Worm (Caenorhabditis elegans) whole organism, young adult: ENCODE data around the gene C09B9.4.

Experiments used
- B0336.3 ChIP-seq: fragments of 200-800 bp; sonication (Bioruptor generic); IDR thresholded peaks from 2 replicates; pipeline ENCODE4 v1.3.6; 2022; ENCODE audit warnings: missing genetic modification characterization, missing compliant biosample characterization
- F10E7.11 ChIP-seq: sonication (generic microtip); optimal IDR thresholded peaks from 2 replicates; lab custom pipeline; 2017; ENCODE audit warnings: mild to moderate bottlenecking, missing genetic modification characterization, moderate library complexity, missing compliant biosample characterization
- F33H1.4 ChIP-seq: fragments of 200-800 bp; sonication (Bioruptor generic); IDR thresholded peaks from 2 replicates; pipeline ENCODE4 v1.3.6; 2022; ENCODE audit warnings: missing genetic modification reagents, missing genetic modification characterization, missing compliant biosample characterization
- F37B4.10 ChIP-seq: fragments of 200-800 bp; sonication (Bioruptor generic); IDR thresholded peaks from 2 replicates; pipeline ENCODE4 v1.3.6; 2022; ENCODE audit warnings: missing genetic modification characterization, missing compliant biosample characterization
- F39B2.1 ChIP-seq: fragments of 200-800 bp; sonication (Bioruptor generic); IDR thresholded peaks from 2 replicates; pipeline ENCODE4 v1.3.6; 2022; ENCODE audit warnings: missing genetic modification reagents, missing genetic modification characterization, missing compliant biosample characterization
- F57C9.4 ChIP-seq: sonication (generic microtip); optimal IDR thresholded peaks from 2 replicates; lab custom pipeline; 2017; ENCODE audit warnings: mild to moderate bottlenecking, missing genetic modification characterization, missing compliant biosample characterization
- Y95B8A.8 ChIP-seq: fragments of 200-800 bp; sonication (Bioruptor generic); IDR thresholded peaks from 2 replicates; pipeline ENCODE4 v1.3.6; 2022; ENCODE audit warnings: missing genetic modification reagents, missing genetic modification characterization, missing compliant biosample characterization
- ZK185.1 ChIP-seq: sonication (generic microtip); optimal IDR thresholded peaks from 2 replicates; lab custom pipeline; 2016; ENCODE audit warnings: mild to moderate bottlenecking, missing genetic modification characterization, missing compliant biosample characterization; ENCODE audit not compliant: poor library complexity, severe bottlenecking
- akir-1 ChIP-seq: fragments of 200-800 bp; sonication (Bioruptor generic); optimal IDR thresholded peaks from 2 replicates; lab custom pipeline; 2018; ENCODE audit warnings: mild to moderate bottlenecking, missing genetic modification characterization, moderate library complexity, missing compliant biosample characterization
- atf-7 ChIP-seq: sonication (generic microtip); optimal IDR thresholded peaks from 2 replicates; lab custom pipeline; 2017; ENCODE audit warnings: mild to moderate bottlenecking, missing genetic modification characterization, missing compliant biosample characterization
- ccch-3 ChIP-seq: fragments of 200-800 bp; sonication (Bioruptor generic); optimal IDR thresholded peaks from 2 replicates; lab custom pipeline; 2018; ENCODE audit warnings: mild to moderate bottlenecking, missing genetic modification characterization, missing compliant biosample characterization
- cebp-2 ChIP-seq: fragments of 200-800 bp; sonication (Bioruptor generic); IDR thresholded peaks from 2 replicates; pipeline ENCODE4 v1.3.6; 2022; ENCODE audit warnings: missing genetic modification characterization, missing compliant biosample characterization
- ceh-100 ChIP-seq: fragments of 200-800 bp; sonication (Bioruptor generic); IDR thresholded peaks from 2 replicates; pipeline ENCODE4 v1.3.6; 2022; ENCODE audit warnings: missing genetic modification reagents, missing genetic modification characterization, missing compliant biosample characterization
- ceh-91 ChIP-seq: fragments of 200-800 bp; sonication (Bioruptor generic); IDR thresholded peaks from 2 replicates; pipeline ENCODE4 v1.3.6; 2022; ENCODE audit warnings: missing genetic modification reagents, missing genetic modification characterization, missing compliant biosample characterization
- egrh-3 ChIP-seq: fragments of 200-800 bp; sonication (Bioruptor generic); IDR thresholded peaks from 2 replicates; pipeline ENCODE4 v1.3.6; 2022; ENCODE audit warnings: missing genetic modification reagents, missing genetic modification characterization, missing compliant biosample characterization
- ets-4 ChIP-seq: fragments of 200-800 bp; sonication (Bioruptor generic); optimal IDR thresholded peaks from 2 replicates; lab custom pipeline; 2018; ENCODE audit warnings: mild to moderate bottlenecking, missing genetic modification characterization, missing compliant biosample characterization
- hmg-20 ChIP-seq: fragments of 200-800 bp; sonication (Bioruptor generic); IDR thresholded peaks from 2 replicates; pipeline ENCODE4 v1.3.6; 2022; ENCODE audit warnings: missing genetic modification reagents, missing genetic modification characterization, missing compliant biosample characterization
- hrde-1 ChIP-seq: sonication (generic microtip); optimal IDR thresholded peaks from 2 replicates; lab custom pipeline; 2016; ENCODE audit warnings: missing genetic modification characterization, mild to moderate bottlenecking, missing compliant biosample characterization, moderate library complexity, missing genotype, missing genetic modification reagents, borderline replicate concordance
- lin-40 ChIP-seq: sonication (generic microtip); optimal IDR thresholded peaks from 2 replicates; lab custom pipeline; 2016; ENCODE audit warnings: missing genetic modification characterization, mild to moderate bottlenecking, missing compliant biosample characterization, missing genotype, missing genetic modification reagents
- lin-54 ChIP-seq: fragments of 200-800 bp; sonication (Bioruptor generic); optimal IDR thresholded peaks from 2 replicates; lab custom pipeline; 2018; ENCODE audit warnings: mild to moderate bottlenecking, missing genetic modification characterization, missing compliant biosample characterization
- madf-3 ChIP-seq: fragments of 200-800 bp; sonication (Bioruptor generic); IDR thresholded peaks from 2 replicates; pipeline ENCODE4 v1.3.6; 2022; ENCODE audit warnings: missing genetic modification reagents, missing genetic modification characterization, missing compliant biosample characterization
- madf-6 ChIP-seq: fragments of 200-800 bp; sonication (Bioruptor generic); IDR thresholded peaks from 2 replicates; pipeline ENCODE4 v1.3.6; 2022; ENCODE audit warnings: missing genetic modification reagents, missing genetic modification characterization, missing compliant biosample characterization
- nfyb-1 ChIP-seq: fragments of 200-800 bp; sonication (Bioruptor generic); IDR thresholded peaks from 2 replicates; pipeline ENCODE4 v1.3.6; 2022; ENCODE audit warnings: missing genetic modification reagents, missing genetic modification characterization, missing compliant biosample characterization
- pbrm-1 ChIP-seq: fragments of 200-800 bp; sonication (Bioruptor generic); IDR thresholded peaks from 2 replicates; pipeline ENCODE4 v1.3.6; 2022; ENCODE audit warnings: missing genetic modification reagents, missing genetic modification characterization, missing compliant biosample characterization
- rcor-1 ChIP-seq: fragments of 200-800 bp; sonication (Bioruptor generic); IDR thresholded peaks from 2 replicates; pipeline ENCODE4 v1.3.6; 2022; ENCODE audit warnings: missing genetic modification reagents, missing genetic modification characterization, missing compliant biosample characterization
- snpc-1.1 ChIP-seq: sonication (generic microtip); optimal IDR thresholded peaks from 2 replicates; lab custom pipeline; 2017; ENCODE audit warnings: missing genetic modification characterization, mild to moderate bottlenecking, missing compliant biosample characterization, antibody characterized with exemption, moderate library complexity, missing genotype, missing genetic modification reagents; ENCODE audit not compliant: insufficient read depth
- snpc-1.3 ChIP-seq: sonication (generic microtip); optimal IDR thresholded peaks from 2 replicates; lab custom pipeline; 2017; ENCODE audit warnings: missing genetic modification characterization, mild to moderate bottlenecking, missing compliant biosample characterization, antibody characterized with exemption, moderate library complexity, missing genotype, missing genetic modification reagents; ENCODE audit not compliant: insufficient read depth
- snpc-3.4 ChIP-seq: sonication (generic microtip); optimal IDR thresholded peaks from 2 replicates; lab custom pipeline; 2017; ENCODE audit warnings: missing genetic modification characterization, mild to moderate bottlenecking, missing compliant biosample characterization, antibody characterized with exemption, moderate library complexity, missing genotype, missing genetic modification reagents
- somi-1 ChIP-seq: fragments of 200-800 bp; sonication (Bioruptor generic); optimal IDR thresholded peaks from 2 replicates; lab custom pipeline; 2018; ENCODE audit warnings: mild to moderate bottlenecking, missing genetic modification characterization, missing compliant biosample characterization
- tlf-1 ChIP-seq: fragments of 200-800 bp; sonication (Bioruptor generic); optimal IDR thresholded peaks from 2 replicates; lab custom pipeline; 2018; ENCODE audit warnings: mild to moderate bottlenecking, missing genetic modification characterization, missing compliant biosample characterization
- zim-3 ChIP-seq: sonication (generic microtip); optimal IDR thresholded peaks from 2 replicates; lab custom pipeline; 2017; ENCODE audit warnings: mild to moderate bottlenecking, missing genetic modification characterization, moderate library complexity, missing compliant biosample characterization
- ztf-18 ChIP-seq: sonication (generic microtip); optimal IDR thresholded peaks from 2 replicates; lab custom pipeline; 2016; ENCODE audit warnings: missing genotype, mild to moderate bottlenecking, missing genetic modification characterization, missing compliant biosample characterization
- ztf-28 ChIP-seq: fragments of 200-800 bp; sonication (Bioruptor generic); IDR thresholded peaks from 2 replicates; pipeline ENCODE4 v1.3.6; 2022; ENCODE audit warnings: missing genetic modification reagents, missing genetic modification characterization, missing compliant biosample characterization
- ztf-3 ChIP-seq: fragments of 200-800 bp; sonication (Bioruptor generic); optimal IDR thresholded peaks from 2 replicates; lab custom pipeline; 2018; ENCODE audit warnings: mild to moderate bottlenecking, missing genetic modification characterization, missing compliant biosample characterization

C09B9.4 gene

DNA sequence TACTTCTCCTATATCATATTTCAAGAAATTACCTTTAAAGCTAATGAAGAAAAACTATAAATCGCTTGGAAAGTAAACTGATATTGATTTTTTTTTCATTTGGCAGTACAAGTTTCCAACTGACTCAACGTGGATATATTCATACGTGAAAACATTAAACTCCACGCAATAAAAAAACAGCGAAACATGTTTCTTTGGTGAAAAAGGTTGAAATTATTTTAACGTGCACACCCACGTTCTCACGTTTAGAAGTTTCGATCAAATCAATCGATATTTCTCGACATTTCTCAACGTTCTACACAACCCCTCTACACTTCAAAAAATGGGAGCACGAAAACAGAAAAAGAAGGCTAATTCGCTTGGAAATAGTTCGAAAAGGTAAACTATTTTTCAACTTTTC lies 4.2 kb downstream of the C09B9.4 start, which contains the start of the genes best-6 and C09B9.2 (continued):
- TF ChIP-seq ceh-91 (GFP tag; lab: Robert Waterston, UW): no peak

DNA sequence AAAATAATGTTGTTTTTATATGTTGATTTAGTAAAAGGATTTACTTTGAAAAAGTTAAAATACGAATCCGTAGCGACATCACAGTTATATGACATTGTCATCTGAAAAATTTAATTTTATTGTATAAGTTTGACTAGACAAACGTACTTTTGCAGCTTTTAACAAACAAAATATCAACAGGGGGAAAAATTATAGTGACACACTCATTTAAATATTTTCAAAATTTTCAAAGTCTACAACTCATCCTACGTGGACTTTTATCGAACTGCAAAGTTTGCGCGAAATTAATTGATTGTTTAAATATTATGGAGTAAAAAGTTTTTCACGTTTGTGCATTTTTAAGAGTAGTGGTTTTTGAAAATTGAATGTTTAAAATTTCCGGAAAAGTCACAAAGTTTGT lies 7.5 kb downstream of the C09B9.4 start, which contains the start of gene C09B9.85:
Gene C09B9.85 (minus strand): TSS at position 101 of the 400 bp plus-strand sequence.
- no peak for TF ChIP-seq F37B4.10 (GFP tag; lab: Robert Waterston, UW)
- no peak for TF ChIP-seq snpc-1.1 (tag; lab: Kevin White, UChicago)
- TF ChIP-seq nfyb-1 (GFP tag; lab: Robert Waterston, UW): no peak
- TF ChIP-seq rcor-1 (GFP tag; lab: Robert Waterston, UW): no peak
- no peak for TF ChIP-seq snpc-1.3 (tag; lab: Kevin White, UChicago)
- no peak for TF ChIP-seq madf-3
- TF ChIP-seq ccch-3 (GFP tag; lab: Kevin White, UChicago): no peak
- no peak for TF ChIP-seq atf-7
- no peak for TF ChIP-seq zim-3 (tag; lab: Kevin White, UChicago)

DNA sequence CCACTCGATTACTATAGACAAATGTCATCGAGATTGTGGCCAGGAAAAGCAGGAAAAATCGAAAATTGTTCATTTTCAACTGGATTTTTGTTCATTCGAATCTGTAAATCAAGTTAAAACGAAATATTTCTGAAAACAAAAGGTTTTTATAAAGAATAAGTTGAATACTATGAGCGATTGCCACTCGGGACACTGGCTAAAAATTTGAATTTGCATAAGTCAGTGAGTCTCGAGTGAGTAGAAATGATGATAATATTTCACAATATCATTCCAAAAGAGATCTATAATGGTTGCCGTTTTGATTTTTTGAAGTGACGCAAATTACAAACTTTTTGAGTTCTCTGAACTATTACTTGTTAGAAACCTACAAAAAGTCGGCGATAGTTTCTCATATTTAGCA lies 12.6 kb downstream of the C09B9.4 start, which contains the start of gene T28H11.8:
Gene T28H11.8 (minus strand): TSS at position 101 of the 400 bp plus-strand sequence.
- TF ChIP-seq ets-4 (GFP tag; lab: Kevin White, UChicago) (no peak), ceh-100 (GFP tag; lab: Robert Waterston, UW) (no peak), zim-3 (tag; lab: Kevin White, UChicago) (no peak), F33H1.4 (no peak), lin-54 (GFP tag; lab: Kevin White, UChicago) (no peak), madf-6 (no peak), snpc-3.4 (tag; lab: Kevin White, UChicago) (no peak), F39B2.1 (GFP tag; lab: Robert Waterston, UW) (no peak), ztf-3 (GFP tag; lab: Kevin White, UChicago) (no peak), F57C9.4 (tag; lab: Kevin White, UChicago) (no peak), somi-1 (GFP tag; lab: Kevin White, UChicago) (no peak), B0336.3 (GFP tag; lab: Robert Waterston, UW) (no peak), ztf-18 (tag; lab: Kevin White, UChicago) (no peak)

DNA sequence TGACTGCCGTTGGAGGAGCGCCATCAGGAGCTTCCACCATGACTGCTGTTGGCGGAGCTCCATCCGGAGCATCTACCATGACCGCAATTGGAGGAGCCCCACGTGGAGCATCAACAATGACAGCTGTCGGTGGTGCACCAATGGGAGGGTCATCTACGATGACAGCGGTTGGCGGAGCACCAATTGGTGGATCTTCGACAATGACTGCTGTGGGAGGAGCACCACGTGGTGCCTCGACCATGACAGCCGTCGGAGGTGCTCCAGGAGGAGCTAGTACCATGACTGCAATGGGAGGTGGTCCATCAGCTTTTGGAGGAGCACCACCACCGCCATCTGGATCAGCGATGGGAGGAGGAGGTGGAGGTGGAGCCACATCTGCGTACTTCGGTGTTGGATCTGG lies 16.1 kb downstream of the C09B9.4 start, which contains the start of gene T28H11.7:
Gene T28H11.7 (minus strand): TSS at position 101 of the 400 bp plus-strand sequence.
- peak; percentile 49; the same call in 1 of the 2 replicates for TF ChIP-seq egrh-3 (GFP tag; lab: Robert Waterston, UW)

DNA sequence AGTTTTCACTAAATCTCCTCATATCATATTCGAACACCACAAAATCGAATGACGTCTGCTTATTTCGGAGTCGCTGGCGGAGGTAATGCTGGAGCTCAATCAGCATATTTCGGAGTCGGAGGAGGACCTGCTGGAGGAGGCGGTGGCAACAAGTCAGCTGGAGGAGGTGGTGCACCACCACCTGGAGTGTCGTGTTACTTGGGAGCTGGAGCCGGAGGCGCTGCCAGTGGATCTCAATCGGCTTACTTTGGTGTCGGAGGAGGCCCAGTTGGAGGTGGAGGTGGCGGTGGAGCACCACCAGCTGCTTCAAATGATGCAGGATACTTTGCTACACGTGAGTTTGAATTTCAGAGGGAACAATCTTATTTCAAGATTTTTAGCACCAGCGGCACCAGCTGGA lies 16.7 kb downstream of the C09B9.4 start, which contains the start of gene ssq-4:
Gene ssq-4 (plus strand): TSS at position 19 of the 400 bp plus-strand sequence.
- TF ChIP-seq egrh-3 (GFP tag; lab: Robert Waterston, UW): peak; percentile 75

DNA sequence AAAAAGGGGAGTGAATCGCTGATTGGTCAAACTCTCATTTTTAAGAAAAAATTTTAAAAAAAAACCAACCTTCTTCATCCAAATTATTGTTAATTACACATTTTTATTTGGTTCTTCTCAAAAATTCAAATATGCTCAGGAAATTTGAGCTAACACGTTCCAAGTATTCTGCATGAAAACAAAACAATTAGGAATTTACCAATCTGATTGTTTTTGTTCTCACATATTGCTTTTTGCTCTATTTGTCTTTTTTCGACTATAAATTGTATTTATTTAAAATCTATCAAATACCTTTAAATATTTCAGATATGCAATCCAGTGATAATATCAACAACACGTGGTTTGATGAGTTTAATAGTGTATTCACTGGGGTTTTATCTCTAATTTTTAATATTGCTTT lies 20.9 kb downstream of the C09B9.4 start, which contains the start of gene srm-1:
Gene srm-1 (plus strand): TSS at position 301 of the 400 bp plus-strand sequence.
- TF ChIP-seq ztf-28 (GFP tag; lab: Robert Waterston, UW) (no peak), hmg-20 (GFP tag; lab: Robert Waterston, UW) (no peak), ztf-18 (tag; lab: Kevin White, UChicago) (no peak), ZK185.1 (tag; lab: Kevin White, UChicago) (no peak), rcor-1 (GFP tag; lab: Robert Waterston, UW) (no peak), pbrm-1 (GFP tag; lab: Robert Waterston, UW) (no peak), lin-40 (tag; lab: Kevin White, UChicago) (no peak), F57C9.4 (tag; lab: Kevin White, UChicago) (no peak), akir-1 (GFP tag; lab: Kevin White, UChicago) (no peak), Y95B8A.8 (GFP tag; lab: Robert Waterston, UW) (no peak), hrde-1 (tag; lab: Kevin White, UChicago) (no peak), tlf-1 (GFP tag; lab: Kevin White, UChicago) (no peak), cebp-2 (GFP tag; lab: Robert Waterston, UW) (no peak), ceh-100 (GFP tag; lab: Robert Waterston, UW) (no peak), F37B4.10 (GFP tag; lab: Robert Waterston, UW) (no peak), F10E7.11 (tag; lab: Kevin White, UChicago) (no peak)
- TF ChIP-seq, all 124 proteins: peak for 0
